Worm (Caenorhabditis elegans): Measurements from ENCODE around the gene C29G2.6.
"Not testable (repeated sequence)": the region's sequence is repeated elsewhere in the genome, so short reads cannot be mapped to it uniquely, and the experiment has no call there.

The C29G2.6 gene

ce11 chrV:2603056-2603455 is 17.3 kb upstream of the C29G2.6 start, which contains the start of gene F53E10.6:
TSS of gene F53E10.6 (minus strand) at chrV:2603063.
- TF ChIP-seq ces-1 (GFP tag; optimal IDR thresholded peaks at IDR 0.05) (peak; percentile 6), mab-5 (tag; optimal IDR thresholded peaks at IDR 0.05) (no peak)

ce11 chrV:2601817-2602216 is 16.1 kb upstream of the C29G2.6 start:
- TF ChIP-seq ztf-11 (tag; optimal IDR thresholded peaks at IDR 0.05) = no peak
- no peak for TF ChIP-seq unc-39 (tag; optimal IDR thresholded peaks at IDR 0.05)
- no peak for TF ChIP-seq ham-2 (GFP tag; optimal IDR thresholded peaks at IDR 0.05)
- TF ChIP-seq nhr-237 (tag; optimal IDR thresholded peaks at IDR 0.05) = no peak
- TF ChIP-seq lin-13 (tag; optimal IDR thresholded peaks at IDR 0.05) = no peak
- no peak for TF ChIP-seq nhr-76 (tag; optimal IDR thresholded peaks at IDR 0.05)
- TF ChIP-seq snpc-4 (tag; optimal IDR thresholded peaks at IDR 0.05) = no peak
- TF ChIP-seq blmp-1 (tag; optimal IDR thresholded peaks at IDR 0.05) = no peak
- no peak for TF ChIP-seq tbx-8 (GFP tag; optimal IDR thresholded peaks at IDR 0.05)
- no peak for TF ChIP-seq pha-4 (tag; optimal IDR thresholded peaks at IDR 0.05)
- no peak for TF ChIP-seq sem-2 (GFP tag; optimal IDR thresholded peaks at IDR 0.05)
- no peak for TF ChIP-seq mls-2 (tag; optimal IDR thresholded peaks at IDR 0.05)
- TF ChIP-seq elt-1 (tag; optimal IDR thresholded peaks at IDR 0.05; ENCODE audit: borderline replicate concordance, insufficient read depth) = no peak
- no peak for TF ChIP-seq ceh-43 (GFP tag; optimal IDR thresholded peaks at IDR 0.05)
- TF ChIP-seq lsy-2 (tag; optimal IDR thresholded peaks at IDR 0.05) = no peak
- TF ChIP-seq hlh-1 (tag; optimal IDR thresholded peaks at IDR 0.05) = no peak
- no peak for TF ChIP-seq M03D4.4 (tag; optimal IDR thresholded peaks at IDR 0.05)
- no peak for TF ChIP-seq flh-1 (GFP tag; optimal IDR thresholded peaks at IDR 0.05)
- TF ChIP-seq nhr-2 (tag; optimal IDR thresholded peaks at IDR 0.05) = no peak
- no peak for TF ChIP-seq ceh-39 (tag; optimal IDR thresholded peaks at IDR 0.05)

ce11 chrV:2600543-2600942 is 14.8 kb upstream of the C29G2.6 start:
- TF ChIP-seq zip-8 (tag; optimal IDR thresholded peaks at IDR 0.05) (no peak), blmp-1 (tag; optimal IDR thresholded peaks at IDR 0.05) (no peak), hlh-1 (tag; optimal IDR thresholded peaks at IDR 0.05) (no peak), sem-2 (GFP tag; optimal IDR thresholded peaks at IDR 0.05) (no peak), bed-3 (GFP tag; optimal IDR thresholded peaks at IDR 0.05) (no peak), nhr-237 (tag; optimal IDR thresholded peaks at IDR 0.05) (peak; percentile 63), snpc-4 (tag; optimal IDR thresholded peaks at IDR 0.05) (no peak), nhr-2 (tag; optimal IDR thresholded peaks at IDR 0.05) (no peak), drap-1 (GFP tag; optimal IDR thresholded peaks at IDR 0.05) (no peak), nhr-28 (tag; optimal IDR thresholded peaks at IDR 0.05) (no peak), flh-1 (GFP tag; optimal IDR thresholded peaks at IDR 0.05) (no peak), elt-1 (tag; optimal IDR thresholded peaks at IDR 0.05; ENCODE audit: borderline replicate concordance, insufficient read depth) (no peak), tbx-8 (GFP tag; optimal IDR thresholded peaks at IDR 0.05) (no peak), unc-120 (tag; optimal IDR thresholded peaks at IDR 0.05; ENCODE audit: poor library complexity, severe bottlenecking) (peak; percentile 38), mls-2 (tag; optimal IDR thresholded peaks at IDR 0.05) (no peak), mep-1 (tag; optimal IDR thresholded peaks at IDR 0.05) (peak; percentile 48), lin-13 (tag; optimal IDR thresholded peaks at IDR 0.05) (no peak), ceh-43 (GFP tag; optimal IDR thresholded peaks at IDR 0.05) (no peak), ztf-11 (tag; optimal IDR thresholded peaks at IDR 0.05) (no peak), pha-4 (tag; optimal IDR thresholded peaks at IDR 0.05) (no peak), sptf-1 (tag; optimal IDR thresholded peaks at IDR 0.05) (no peak), ces-1 (GFP tag; optimal IDR thresholded peaks at IDR 0.05) (peak; percentile 36), ceh-39 (tag; optimal IDR thresholded peaks at IDR 0.05) (no peak), unc-62 (GFP tag; optimal IDR thresholded peaks at IDR 0.05) (no peak), unc-39 (tag; optimal IDR thresholded peaks at IDR 0.05) (no peak), ceh-83 (GFP tag; optimal IDR thresholded peaks at IDR 0.05) (no peak), nhr-76 (tag; optimal IDR thresholded peaks at IDR 0.05) (no peak), ham-2 (GFP tag; optimal IDR thresholded peaks at IDR 0.05) (no peak), lsy-2 (tag; optimal IDR thresholded peaks at IDR 0.05) (peak; percentile 38)

- not testable (repeated sequence) for TF ChIP-seq nhr-28 (tag; optimal IDR thresholded peaks at IDR 0.05); elt-1 (tag; optimal IDR thresholded peaks at IDR 0.05; ENCODE audit: borderline replicate concordance, insufficient read depth); bed-3 (GFP tag; optimal IDR thresholded peaks at IDR 0.05)
These were observed 13.1 kb upstream of the C29G2.6 start, which contains the start of gene F53E10.5 for ce11 chrV:2598830-2599229. TSS of gene F53E10.5 (minus strand) at chrV:2598930.

ce11 chrV:2595720-2596119 is 10.0 kb upstream of the C29G2.6 start:
- TF ChIP-seq mab-5 (tag; optimal IDR thresholded peaks at IDR 0.05) (no peak), unc-120 (tag; optimal IDR thresholded peaks at IDR 0.05; ENCODE audit: poor library complexity, severe bottlenecking) (no peak), blmp-1 (tag; optimal IDR thresholded peaks at IDR 0.05) (no peak), hlh-1 (tag; optimal IDR thresholded peaks at IDR 0.05) (no peak), nhr-2 (tag; optimal IDR thresholded peaks at IDR 0.05) (no peak), nhr-12 (tag; optimal IDR thresholded peaks at IDR 0.05) (no peak), nhr-76 (tag; optimal IDR thresholded peaks at IDR 0.05) (no peak), lin-13 (tag; optimal IDR thresholded peaks at IDR 0.05) (no peak), tbx-8 (GFP tag; optimal IDR thresholded peaks at IDR 0.05) (no peak), ham-2 (GFP tag; optimal IDR thresholded peaks at IDR 0.05) (no peak), mls-2 (tag; optimal IDR thresholded peaks at IDR 0.05) (no peak), drap-1 (GFP tag; optimal IDR thresholded peaks at IDR 0.05) (no peak), ces-1 (GFP tag; optimal IDR thresholded peaks at IDR 0.05) (no peak), ceh-83 (GFP tag; optimal IDR thresholded peaks at IDR 0.05) (no peak), pha-4 (tag; optimal IDR thresholded peaks at IDR 0.05) (no peak)
